Fruit fly (Drosophila melanogaster) whole organism, adult: ENCODE results near the gene CG14787.

Experiments
- CG11617 ChIP-seq: fragments of 200-800 bp; sonication (Bioruptor generic); optimal IDR thresholded peaks from 2 replicates; lab custom pipeline; 2017; ENCODE audit warnings: mild to moderate bottlenecking, missing biosample characterization, missing genetic modification reagents, missing genetic modification characterization
- CG12768 ChIP-seq: fragments of 200-800 bp; sonication (Bioruptor generic); optimal IDR thresholded peaks from 2 replicates; lab custom pipeline; 2017; ENCODE audit warnings: missing biosample characterization, missing genetic modification characterization, mild to moderate bottlenecking, moderate library complexity, missing genetic modification reagents
- CG14711 ChIP-seq: fragments of 200-800 bp; sonication (Bioruptor generic); optimal IDR thresholded peaks from 2 replicates; lab custom pipeline; 2018; ENCODE audit warnings: missing biosample characterization, mild to moderate bottlenecking, missing genetic modification characterization, moderate library complexity
- CG1620 ChIP-seq: fragments of 200-800 bp; sonication (Bioruptor generic); optimal IDR thresholded peaks from 2 replicates; lab custom pipeline; 2016; ENCODE audit warnings: missing biosample characterization, missing genetic modification characterization
- CG33017 ChIP-seq: fragments of 200-800 bp; sonication (Bioruptor generic); optimal IDR thresholded peaks from 2 replicates; lab custom pipeline; 2018; ENCODE audit warnings: missing biosample characterization, mild to moderate bottlenecking, missing genetic modification characterization, moderate library complexity
- CG5204 ChIP-seq: fragments of 200-800 bp; sonication (Bioruptor generic); optimal IDR thresholded peaks from 2 replicates; lab custom pipeline; 2016; ENCODE audit warnings: missing biosample characterization, missing genetic modification characterization
- CG7045 ChIP-seq: fragments of 200-800 bp; sonication (Bioruptor generic); optimal IDR thresholded peaks from 2 replicates; lab custom pipeline; 2017; ENCODE audit warnings: missing biosample characterization, mild to moderate bottlenecking, missing genetic modification characterization
- CG7101 ChIP-seq: fragments of 200-800 bp; sonication (Bioruptor generic); optimal IDR thresholded peaks from 2 replicates; lab custom pipeline; 2018; ENCODE audit warnings: missing biosample characterization, mild to moderate bottlenecking, missing genetic modification characterization, moderate library complexity
- Clk ChIP-seq: fragments of 200-800 bp; sonication (Bioruptor generic); optimal IDR thresholded peaks from 2 replicates; lab custom pipeline; 2017; ENCODE audit warnings: missing biosample characterization, missing genetic modification characterization
- Crg-1 ChIP-seq: fragments of 200-800 bp; sonication (Bioruptor generic); optimal IDR thresholded peaks from 2 replicates; lab custom pipeline; 2016; ENCODE audit warnings: missing biosample characterization, missing genetic modification characterization
- Hr96 ChIP-seq: fragments of 200-800 bp; sonication (Bioruptor generic); optimal IDR thresholded peaks from 2 replicates; lab custom pipeline; 2016; ENCODE audit warnings: missing biosample characterization, missing genetic modification characterization
- Mnt ChIP-seq: fragments of 200-800 bp; sonication (Bioruptor generic); optimal IDR thresholded peaks from 2 replicates; lab custom pipeline; 2016; ENCODE audit warnings: missing biosample characterization, mild to moderate bottlenecking, missing genetic modification characterization
- bab1 ChIP-seq: fragments of 200-800 bp; sonication (Bioruptor generic); optimal IDR thresholded peaks from 3 replicates; lab custom pipeline; 2019; ENCODE audit warnings: missing biosample characterization, mild to moderate bottlenecking, missing genetic modification characterization, moderate library complexity
- cic ChIP-seq: fragments of 200-800 bp; sonication (Bioruptor generic); optimal IDR thresholded peaks from 2 replicates; lab custom pipeline; 2017; ENCODE audit warnings: missing biosample characterization, mild to moderate bottlenecking, missing genetic modification characterization, moderate library complexity
- cnc ChIP-seq, 2 experiments: fragments of >200 bp; optimal IDR thresholded peaks; 2 replicates each; lab custom pipeline; 2017
- kay ChIP-seq: fragments of 200-800 bp; sonication (Bioruptor generic); peaks from one replicate; lab custom pipeline; 2016; ENCODE audit warnings: missing biosample characterization, missing genetic modification characterization, borderline replicate concordance
- ovo ChIP-seq: fragments of 200-800 bp; sonication (Bioruptor generic); optimal IDR thresholded peaks from 2 replicates; lab custom pipeline; 2016; ENCODE audit warnings: missing biosample characterization, missing genetic modification characterization
- pad ChIP-seq: fragments of 200-800 bp; sonication (Bioruptor generic); optimal IDR thresholded peaks from 3 replicates; lab custom pipeline; 2017; ENCODE audit warnings: missing biosample characterization, missing genetic modification characterization, mild to moderate bottlenecking, moderate library complexity, missing genetic modification reagents
- tj ChIP-seq: fragments of 200-800 bp; sonication (Bioruptor generic); optimal IDR thresholded peaks from 3 replicates; lab custom pipeline; 2017; ENCODE audit warnings: missing biosample characterization, mild to moderate bottlenecking, missing genetic modification characterization, moderate library complexity
- toe ChIP-seq: fragments of 200-800 bp; sonication (Bioruptor generic); optimal IDR thresholded peaks from 2 replicates; lab custom pipeline; 2016; ENCODE audit warnings: missing biosample characterization, missing genetic modification characterization

Gene CG14787

dm6 chrX:1461544-1461943, at the start of gene CG14787:
TSS of gene CG14787 (minus strand) at chrX:1461676.
- TF ChIP-seq CG7045 (GFP tag; lab: Kevin White, UChicago) (no peak), toe (GFP tag; lab: Kevin White, UChicago) (no peak), CG33017 (tag; lab: Kevin White, UChicago) (no peak), kay (GFP tag; lab: Kevin White, UChicago) (no peak), ovo (GFP tag; lab: Kevin White, UChicago) (no peak), bab1 (GFP tag; lab: Kevin White, UChicago) (no peak), CG5204 (GFP tag; lab: Kevin White, UChicago) (no peak), cic (GFP tag; lab: Kevin White, UChicago) (no peak), CG14711 (no peak), cnc (optimal IDR thresholded peaks at IDR 0.05; lab: Kevin White, UChicago) (no peak), Hr96 (no peak), CG7101 (tag; lab: Kevin White, UChicago) (no peak), Mnt (GFP tag; lab: Kevin White, UChicago) (no peak), CG12768 (GFP tag; lab: Kevin White, UChicago) (no peak), Clk (GFP tag; lab: Kevin White, UChicago) (no peak), CG11617 (GFP tag; lab: Kevin White, UChicago) (no peak), pad (GFP tag; lab: Kevin White, UChicago) (no peak), CG1620 (GFP tag; lab: Kevin White, UChicago) (no peak), tj (no peak)

- TF ChIP-seq tj (no peak), CG7045 (GFP tag; lab: Kevin White, UChicago) (peak; percentile 25), CG7101 (tag; lab: Kevin White, UChicago) (peak; percentile 7), Hr96 (peak; percentile 57), CG1620 (GFP tag; lab: Kevin White, UChicago) (no peak), CG5204 (GFP tag; lab: Kevin White, UChicago) (peak; percentile 17), CG33017 (tag; lab: Kevin White, UChicago) (no peak), pad (GFP tag; lab: Kevin White, UChicago) (no peak)
Observed at dm6 chrX:1508241-1508823, 46.9 kb upstream of the CG14787 start.

- no peak for TF ChIP-seq Hr96
- TF ChIP-seq cnc (optimal IDR thresholded peaks at IDR 0.05; lab: Kevin White, UChicago): no peak
- no peak for TF ChIP-seq ovo (GFP tag; lab: Kevin White, UChicago)
- no peak for TF ChIP-seq tj
- TF ChIP-seq CG7101 (tag; lab: Kevin White, UChicago): no peak
- no peak for TF ChIP-seq kay (GFP tag; lab: Kevin White, UChicago)
- TF ChIP-seq cic (GFP tag; lab: Kevin White, UChicago): no peak
- no peak for TF ChIP-seq Clk (GFP tag; lab: Kevin White, UChicago)
Observed at dm6 chrX:1507751-1508150, 46.3 kb upstream of the CG14787 start, which contains the start of gene Nmdar2. TSS of gene Nmdar2 (minus strand) at chrX:1507809.

- TF ChIP-seq CG11617 (GFP tag; lab: Kevin White, UChicago) (peak; percentile 75), CG1620 (GFP tag; lab: Kevin White, UChicago) (peak; percentile 75), Hr96 (peak; percentile 77), CG33017 (tag; lab: Kevin White, UChicago) (peak; percentile 72), kay (GFP tag; lab: Kevin White, UChicago) (no peak), tj (peak; percentile 62), Crg-1 (GFP tag; lab: Kevin White, UChicago) (peak; percentile 71), CG7045 (GFP tag; lab: Kevin White, UChicago) (peak; percentile 3), toe (GFP tag; lab: Kevin White, UChicago) (no peak), cnc (optimal IDR thresholded peaks at IDR 0.05; lab: Kevin White, UChicago) (no peak), pad (GFP tag; lab: Kevin White, UChicago) (peak; percentile 76), CG14711 (peak; percentile 70), bab1 (GFP tag; lab: Kevin White, UChicago) (peak; percentile 92), cic (GFP tag; lab: Kevin White, UChicago) (peak; percentile 24), ovo (GFP tag; lab: Kevin White, UChicago) (peak; percentile 61), Clk (GFP tag; lab: Kevin White, UChicago) (peak; percentile 5), CG5204 (GFP tag; lab: Kevin White, UChicago) (no peak), CG7101 (tag; lab: Kevin White, UChicago) (peak; percentile 89), Mnt (GFP tag; lab: Kevin White, UChicago) (peak; percentile 95), CG12768 (GFP tag; lab: Kevin White, UChicago) (no peak)
Observed at dm6 chrX:1482840-1483518, 21.5 kb upstream of the CG14787 start, which contains the start of the genes sta and inc. TSS of gene sta (minus strand) at chrX:1483413. TSS of gene inc (plus strand) at chrX:1483479.

- TF ChIP-seq Clk (GFP tag; lab: Kevin White, UChicago): no peak
- peak; percentile 10 for TF ChIP-seq CG12768 (GFP tag; lab: Kevin White, UChicago)
- TF ChIP-seq Mnt (GFP tag; lab: Kevin White, UChicago): peak; percentile 12
- no peak for TF ChIP-seq CG14711
- peak; percentile 51 for TF ChIP-seq cic (GFP tag; lab: Kevin White, UChicago)
- peak in 1 of 2 experiments; percentile 30 for TF ChIP-seq cnc (optimal IDR thresholded peaks at IDR 0.05; lab: Kevin White, UChicago)
- no peak for TF ChIP-seq bab1 (GFP tag; lab: Kevin White, UChicago)
- TF ChIP-seq CG5204 (GFP tag; lab: Kevin White, UChicago): no peak
Observed at dm6 chrX:1480426-1480825, 18.9 kb upstream of the CG14787 start.
